Worm (Caenorhabditis elegans): Measurements from ENCODE around the gene srh-31.

DNA sequence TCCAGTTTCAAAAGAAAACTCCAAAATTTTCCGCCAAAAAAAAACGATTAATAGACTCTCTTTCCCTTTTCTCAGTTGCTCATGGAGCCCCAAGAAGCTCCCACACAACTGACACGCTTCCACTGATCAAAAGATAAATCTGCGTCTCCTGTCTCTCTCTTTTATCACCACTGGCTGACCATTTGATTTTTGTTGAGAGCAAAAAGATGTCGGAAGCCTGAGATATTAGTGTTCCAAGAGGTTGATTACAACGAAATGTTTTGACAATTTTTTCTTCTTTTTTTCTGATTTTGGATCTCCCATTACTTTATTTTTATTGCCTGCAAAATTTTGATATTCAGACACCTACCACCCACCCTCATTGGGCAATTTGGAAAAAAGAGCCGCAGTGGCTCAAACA is 25.4 kb downstream of the srh-31 start, which contains the start of gene twk-42:
- TF ChIP-seq him-1 (tag; optimal IDR thresholded peaks at IDR 0.05) (no peak), dao-5 (tag; optimal IDR thresholded peaks at IDR 0.05) (no peak)

Data from whole organism, L4/young adult.